Fruit fly (Drosophila melanogaster) whole organism, embryonic: ENCODE data around the gene CG32187.

Experiments
- Adf1 ChIP-seq: fragments of 200-800 bp; sonication (Bioruptor generic); IDR thresholded peaks from 2 replicates; pipeline ENCODE4 v1.3.6; 2022; ENCODE audit warnings: missing biosample characterization, missing genetic modification characterization
- Aef1 ChIP-seq: fragments of 200-800 bp; sonication (Bioruptor generic); IDR thresholded peaks from 3 replicates; pipeline ENCODE4 v1.3.6; 2022; ENCODE audit warnings: missing biosample characterization, missing genetic modification characterization
- B-H1 ChIP-seq: fragments of 200-800 bp; sonication (Bioruptor generic); IDR thresholded peaks from 3 replicates; pipeline ENCODE4 v1.3.6; 2022; ENCODE audit warnings: missing biosample characterization, missing genetic modification characterization
- Bdp1 ChIP-seq: fragments of 200-800 bp; sonication (Bioruptor generic); optimal IDR thresholded peaks from 3 replicates; lab custom pipeline; 2016; ENCODE audit warnings: missing biosample characterization, missing genetic modification characterization
- CG10267 ChIP-seq: fragments of 200-800 bp; sonication (Bioruptor generic); optimal IDR thresholded peaks from 2 replicates; lab custom pipeline; 2018; ENCODE audit warnings: missing biosample characterization, mild to moderate bottlenecking, missing genetic modification characterization, moderate library complexity
- CG10431 ChIP-seq: fragments of 200-800 bp; sonication (Bioruptor generic); optimal IDR thresholded peaks from 3 replicates; lab custom pipeline; 2018; ENCODE audit warnings: missing biosample characterization, mild to moderate bottlenecking, missing genetic modification characterization
- CG10959 ChIP-seq: fragments of 200-800 bp; sonication (Bioruptor generic); IDR thresholded peaks from 2 replicates; pipeline ENCODE4 v1.3.6; 2022; ENCODE audit warnings: missing biosample characterization, missing genetic modification characterization
- CG1647 ChIP-seq: fragments of 200-800 bp; sonication (Bioruptor generic); optimal IDR thresholded peaks from 3 replicates; lab custom pipeline; 2016; ENCODE audit warnings: missing biosample characterization, missing genetic modification characterization
- CG16813 ChIP-seq: fragments of 200-800 bp; sonication (Bioruptor generic); IDR thresholded peaks from 3 replicates; pipeline ENCODE4 v1.3.6; 2022; ENCODE audit warnings: missing biosample characterization, missing genetic modification characterization; ENCODE audit not compliant: partially characterized antibody
- CG17328 ChIP-seq: fragments of 200-800 bp; sonication (Bioruptor generic); IDR thresholded peaks from 2 replicates; pipeline ENCODE4 v1.3.6; 2022; ENCODE audit warnings: missing biosample characterization, missing genetic modification characterization
- CG17829 ChIP-seq: fragments of 200-800 bp; optimal IDR thresholded peaks from 2 replicates; lab custom pipeline; 2019; ENCODE audit warnings: missing biosample characterization, mild to moderate bottlenecking, missing genetic modification characterization, moderate library complexity
- CG2129 ChIP-seq: fragments of 200-800 bp; sonication (Bioruptor generic); IDR thresholded peaks from 2 replicates; pipeline ENCODE4 v1.3.6; 2022; ENCODE audit warnings: missing biosample characterization, missing genetic modification characterization; ENCODE audit not compliant: partially characterized antibody
- CG2199 ChIP-seq: fragments of 200-800 bp; sonication (Bioruptor generic); IDR thresholded peaks from 3 replicates; pipeline ENCODE4 v1.3.6; 2022; ENCODE audit warnings: missing biosample characterization, missing genetic modification characterization
- CG2202 ChIP-seq: fragments of 200-800 bp; sonication (Bioruptor generic); optimal IDR thresholded peaks from 2 replicates; lab custom pipeline; 2018; ENCODE audit warnings: missing biosample characterization, mild to moderate bottlenecking, missing genetic modification characterization
- CG2678 ChIP-seq: fragments of 200-800 bp; sonication (Bioruptor generic); optimal IDR thresholded peaks from 3 replicates; lab custom pipeline; 2019; ENCODE audit warnings: missing biosample characterization, mild to moderate bottlenecking, missing genetic modification characterization, moderate library complexity
- CG2889 ChIP-seq: fragments of 200-800 bp; sonication (Bioruptor generic); IDR thresholded peaks from 3 replicates; pipeline ENCODE4 v1.3.6; 2022; ENCODE audit warnings: missing biosample characterization, missing genetic modification characterization
- CG33213 ChIP-seq: fragments of 200-800 bp; sonication (Bioruptor generic); optimal IDR thresholded peaks from 3 replicates; lab custom pipeline; 2016; ENCODE audit warnings: missing biosample characterization, missing genetic modification characterization
- CG34224 ChIP-seq: fragments of 200-800 bp; sonication (Bioruptor generic); IDR thresholded peaks from 3 replicates; pipeline ENCODE4 v1.3.6; 2022; ENCODE audit warnings: missing biosample characterization, missing genetic modification characterization; ENCODE audit not compliant: partially characterized antibody
- CG3726 ChIP-seq: fragments of 200-800 bp; sonication (Bioruptor generic); IDR thresholded peaks from 3 replicates; pipeline ENCODE4, ENCODE4 v1.3.6; 2022; ENCODE audit warnings: missing biosample characterization, missing genetic modification characterization
- CG4854 ChIP-seq: fragments of 200-800 bp; sonication (Bioruptor generic); optimal IDR thresholded peaks from 2 replicates; lab custom pipeline; 2016; ENCODE audit warnings: missing biosample characterization, missing genetic modification characterization, inconsistent platforms
- CG7372 ChIP-seq: fragments of 200-800 bp; sonication (Bioruptor generic); IDR thresholded peaks from 2 replicates; pipeline ENCODE4 v1.3.6; 2022; ENCODE audit warnings: missing biosample characterization, missing genetic modification characterization
- CG8281 ChIP-seq: fragments of 200-800 bp; sonication (Bioruptor generic); optimal IDR thresholded peaks from 2 replicates; lab custom pipeline; 2018; ENCODE audit warnings: missing biosample characterization, mild to moderate bottlenecking, missing genetic modification characterization, moderate library complexity
- CHES-1-like ChIP-seq: fragments of 200-800 bp; sonication (Bioruptor generic); optimal IDR thresholded peaks from 2 replicates; lab custom pipeline; 2016; ENCODE audit warnings: missing biosample characterization, missing genetic modification characterization
- Dp ChIP-seq: fragments of 200-800 bp; sonication (Bioruptor generic); optimal IDR thresholded peaks from 2 replicates; lab custom pipeline; 2018; ENCODE audit warnings: missing biosample characterization, mild to moderate bottlenecking, missing genetic modification characterization, moderate library complexity
- ERR ChIP-seq: fragments of 200-800 bp; sonication (Bioruptor generic); optimal IDR thresholded peaks from 2 replicates; lab custom pipeline; 2016; ENCODE audit warnings: missing biosample characterization, missing genetic modification characterization
- Fer1 ChIP-seq: fragments of 200-800 bp; sonication (Bioruptor generic); optimal IDR thresholded peaks from 2 replicates; lab custom pipeline; 2017; ENCODE audit warnings: missing biosample characterization, mild to moderate bottlenecking, missing genetic modification characterization
- Gsc ChIP-seq: fragments of 200-800 bp; sonication (Bioruptor generic); IDR thresholded peaks from 2 replicates; pipeline ENCODE4 v1.3.6; 2022; ENCODE audit warnings: missing biosample characterization, missing genetic modification characterization
- HLH4C ChIP-seq: fragments of 200-800 bp; sonication (Bioruptor generic); IDR thresholded peaks from 3 replicates; pipeline ENCODE4 v1.3.6; 2022; ENCODE audit warnings: missing biosample characterization, missing genetic modification characterization; ENCODE audit not compliant: partially characterized antibody
- Hr3 ChIP-seq: fragments of 200-800 bp; sonication (Bioruptor generic); optimal IDR thresholded peaks from 3 replicates; lab custom pipeline; 2016; ENCODE audit warnings: missing biosample characterization, missing genetic modification characterization
- Lim3 ChIP-seq: fragments of 200-800 bp; sonication (Bioruptor generic); IDR thresholded peaks from 2 replicates; pipeline ENCODE4 v1.3.6; 2022; ENCODE audit warnings: missing biosample characterization, missing genetic modification characterization
- Mes4 ChIP-seq: fragments of 200-800 bp; sonication (Bioruptor generic); optimal IDR thresholded peaks from 2 replicates; lab custom pipeline; 2016; ENCODE audit warnings: missing biosample characterization, missing genetic modification characterization
- NFAT ChIP-seq: fragments of 200-800 bp; sonication (Bioruptor generic); IDR thresholded peaks from 2 replicates; pipeline ENCODE4 v1.3.6; 2022; ENCODE audit warnings: missing biosample characterization, missing genetic modification characterization
- Oli ChIP-seq: fragments of 200-800 bp; sonication (Bioruptor generic); optimal IDR thresholded peaks from 2 replicates; lab custom pipeline; 2018; ENCODE audit warnings: missing biosample characterization, mild to moderate bottlenecking, missing genetic modification characterization, moderate library complexity
- Optix ChIP-seq: fragments of 200-800 bp; sonication (Bioruptor generic); IDR thresholded peaks from 3 replicates; pipeline ENCODE4 v1.3.6; 2022; ENCODE audit warnings: missing biosample characterization, missing genetic modification characterization
- PHDP ChIP-seq: fragments of 200-800 bp; sonication (Bioruptor generic); optimal IDR thresholded peaks from 3 replicates; lab custom pipeline; 2018; ENCODE audit warnings: missing biosample characterization, mild to moderate bottlenecking, missing genetic modification characterization, moderate library complexity
- Rfx ChIP-seq: fragments of 200-800 bp; sonication (Bioruptor generic); IDR thresholded peaks from 2 replicates; pipeline ENCODE4 v1.3.6; 2022; ENCODE audit warnings: missing biosample characterization, missing genetic modification characterization
- Sox100B ChIP-seq: fragments of 200-800 bp; sonication (Bioruptor generic); optimal IDR thresholded peaks from 3 replicates; lab custom pipeline; 2018; ENCODE audit warnings: missing biosample characterization, mild to moderate bottlenecking, missing genetic modification characterization
- az2 ChIP-seq: fragments of 200-800 bp; sonication (Bioruptor generic); optimal IDR thresholded peaks from 3 replicates; lab custom pipeline; 2016; ENCODE audit warnings: missing biosample characterization, missing genetic modification characterization
- btn ChIP-seq: fragments of 200-800 bp; sonication (Bioruptor generic); optimal IDR thresholded peaks from 2 replicates; lab custom pipeline; 2016; ENCODE audit warnings: missing biosample characterization, missing genetic modification characterization
- ham ChIP-seq: fragments of 200-800 bp; sonication (Bioruptor generic); IDR thresholded peaks from 2 replicates; pipeline ENCODE4 v1.3.6; 2022; ENCODE audit warnings: missing biosample characterization, missing genetic modification characterization
- hb ChIP-seq: fragments of 200-800 bp; sonication (Bioruptor generic); IDR thresholded peaks from 3 replicates; pipeline ENCODE4 v1.3.6; 2022; ENCODE audit warnings: missing biosample characterization, missing genetic modification characterization; ENCODE audit not compliant: partially characterized antibody
- hbn ChIP-seq: fragments of 200-800 bp; sonication (Bioruptor generic); IDR thresholded peaks from 2 replicates; pipeline ENCODE4 v1.3.6; 2022; ENCODE audit warnings: missing biosample characterization, missing genetic modification characterization; ENCODE audit not compliant: partially characterized antibody
- inv ChIP-seq: fragments of 200-800 bp; sonication (Bioruptor generic); IDR thresholded peaks from 2 replicates; pipeline ENCODE4 v1.3.6; 2022; ENCODE audit warnings: missing biosample characterization, missing genetic modification characterization; ENCODE audit not compliant: partially characterized antibody
- p53 ChIP-seq: fragments of 200-800 bp; sonication (Bioruptor generic); optimal IDR thresholded peaks from 2 replicates; lab custom pipeline; 2016; ENCODE audit warnings: missing biosample characterization, missing genetic modification characterization
- phol ChIP-seq: fragments of 200-800 bp; sonication (Bioruptor generic); optimal IDR thresholded peaks from 3 replicates; lab custom pipeline; 2018; ENCODE audit warnings: missing biosample characterization, mild to moderate bottlenecking, missing genetic modification characterization, moderate library complexity
- pnt ChIP-seq: fragments of 200-800 bp; sonication (Bioruptor generic); optimal IDR thresholded peaks from 3 replicates; lab custom pipeline; 2016; ENCODE audit warnings: missing biosample characterization, missing genetic modification characterization
- ranshi ChIP-seq: fragments of 200-800 bp; sonication (Bioruptor generic); IDR thresholded peaks from 2 replicates; pipeline ENCODE4 v1.3.6; 2022; ENCODE audit warnings: missing biosample characterization, missing genetic modification characterization
- slou ChIP-seq: fragments of 200-800 bp; sonication (Bioruptor generic); optimal IDR thresholded peaks from 3 replicates; lab custom pipeline; 2016; ENCODE audit warnings: missing biosample characterization, missing genetic modification characterization
- z ChIP-seq: fragments of 200-800 bp; sonication (Bioruptor generic); IDR thresholded peaks from 3 replicates; pipeline ENCODE4 v1.3.6; 2022; ENCODE audit warnings: missing biosample characterization, missing genetic modification characterization
- zen2 ChIP-seq: fragments of 200-800 bp; sonication (Bioruptor generic); IDR thresholded peaks from 3 replicates; pipeline ENCODE4 v1.3.6; 2022; ENCODE audit warnings: missing biosample characterization, missing genetic modification characterization; ENCODE audit not compliant: partially characterized antibody

CG32187 gene

DNA sequence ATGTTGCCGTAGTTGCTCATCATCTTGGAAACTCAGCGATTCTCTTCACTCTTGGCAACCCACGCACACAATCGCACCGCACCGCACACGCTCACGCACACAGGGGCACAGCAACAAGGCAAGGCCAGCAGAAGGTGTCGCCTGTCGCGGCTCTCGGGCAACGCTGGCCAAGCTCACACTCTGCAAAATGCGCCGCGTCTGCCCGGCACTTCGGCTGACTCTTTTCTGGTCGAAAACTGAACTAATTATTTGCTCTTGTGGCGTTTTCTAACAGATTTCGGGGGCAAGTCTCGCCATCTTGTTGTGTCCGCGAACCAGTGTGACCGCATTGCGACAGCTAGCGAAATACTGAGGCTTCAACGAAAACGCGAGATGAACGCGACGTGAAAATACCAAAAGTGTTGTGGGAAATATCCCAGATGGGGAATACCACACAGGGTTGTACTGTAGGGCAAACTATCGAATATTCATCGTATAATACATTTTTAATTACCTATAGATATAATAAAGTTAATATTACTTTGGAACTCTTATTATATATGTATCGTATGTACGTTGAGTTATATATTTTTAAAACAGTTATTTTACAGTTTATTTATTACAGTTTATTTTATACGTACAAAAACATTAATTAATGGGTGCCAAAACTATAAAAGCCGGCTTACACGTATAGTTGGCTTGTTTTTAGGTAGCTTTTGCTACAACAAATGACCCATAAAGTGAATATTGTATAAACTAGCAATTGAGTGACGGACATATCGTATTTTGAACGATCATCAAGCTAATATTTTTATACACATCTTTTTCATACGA is 40.2 kb upstream of the CG32187 start, which contains the start of the genes MED19 and CG7430 (continued):
- no peak for TF ChIP-seq CG2129 (GFP tag; lab: Robert Waterston, UW)
- TF ChIP-seq Fer1 (GFP tag; lab: Kevin White, UChicago): peak; percentile 70
- peak; percentile 98 for TF ChIP-seq phol (tag; lab: Kevin White, UChicago)
- no peak for TF ChIP-seq Mes4 (GFP tag; lab: Kevin White, UChicago)
- TF ChIP-seq Hr3: no peak
- TF ChIP-seq hb: no peak
- TF ChIP-seq ERR (GFP tag; lab: Kevin White, UChicago): no peak
- no peak for TF ChIP-seq Gsc (GFP tag; lab: Robert Waterston, UW)
- TF ChIP-seq CG33213 (GFP tag; lab: Kevin White, UChicago): peak; percentile 45
- peak; percentile 63 for TF ChIP-seq CHES-1-like (GFP tag; lab: Kevin White, UChicago)
- no peak for TF ChIP-seq btn
- no peak for TF ChIP-seq CG2199 (GFP tag; lab: Robert Waterston, UW)
- no peak for TF ChIP-seq slou
- peak; percentile 48 for TF ChIP-seq HLH4C (GFP tag; lab: Robert Waterston, UW)
- TF ChIP-seq z: no peak
- no peak for TF ChIP-seq p53 (GFP tag; lab: Kevin White, UChicago)
- peak; percentile 49 for TF ChIP-seq CG16813 (GFP tag; lab: Robert Waterston, UW)
- no peak for TF ChIP-seq az2 (GFP tag; lab: Kevin White, UChicago)
- TF ChIP-seq Oli (tag; lab: Kevin White, UChicago): no peak
- peak; percentile 29 for TF ChIP-seq CG17829 (tag; lab: Kevin White, UChicago)
- TF ChIP-seq CG8281 (tag; lab: Kevin White, UChicago): no peak
- TF ChIP-seq B-H1 (GFP tag; lab: Robert Waterston, UW): no peak
- no peak for TF ChIP-seq CG7372 (GFP tag; lab: Robert Waterston, UW)
- TF ChIP-seq Sox100B: no peak
- peak; percentile 26 for TF ChIP-seq Rfx (GFP tag; lab: Robert Waterston, UW)
- peak; percentile 21 for TF ChIP-seq CG10267
- TF ChIP-seq hbn (GFP tag; lab: Robert Waterston, UW): peak; percentile 59
- no peak for TF ChIP-seq Aef1 (GFP tag; lab: Robert Waterston, UW)
- no peak for TF ChIP-seq CG2202 (tag; lab: Kevin White, UChicago)
- no peak for TF ChIP-seq ham (GFP tag; lab: Robert Waterston, UW)
- TF ChIP-seq Lim3: no peak
- TF ChIP-seq CG3726 (GFP tag; lab: Robert Waterston, UW): no peak
- no peak for TF ChIP-seq CG10959 (GFP tag; lab: Robert Waterston, UW)
- TF ChIP-seq inv (GFP tag; lab: Robert Waterston, UW): 0 out of 2 replicates have a peak, but pooled peaks have one; percentile 11
- no peak for TF ChIP-seq CG2889 (GFP tag; lab: Robert Waterston, UW)
- peak; percentile 33 for TF ChIP-seq CG10431
- no peak for TF ChIP-seq CG4854
- no peak for TF ChIP-seq Optix (GFP tag; lab: Robert Waterston, UW)
- TF ChIP-seq CG17328: 0 out of 2 replicates have a peak, but pooled peaks have one; percentile 7
- peak; percentile 13 for TF ChIP-seq Dp (GFP tag; lab: Kevin White, UChicago)
- TF ChIP-seq pnt (GFP tag; lab: Kevin White, UChicago): no peak
- no peak for TF ChIP-seq ranshi (GFP tag; lab: Robert Waterston, UW)
- TF ChIP-seq Adf1 (GFP tag; lab: Robert Waterston, UW): peak; percentile 36; the same call in 1 of the 2 replicates
- no peak for TF ChIP-seq Bdp1
- TF ChIP-seq NFAT (GFP tag; lab: Robert Waterston, UW): peak; percentile 55
- no peak for TF ChIP-seq CG2678
- no peak for TF ChIP-seq CG1647 (GFP tag; lab: Kevin White, UChicago)
- peak; percentile 23 for TF ChIP-seq PHDP (tag; lab: Kevin White, UChicago)
- TF ChIP-seq zen2 (GFP tag; lab: Robert Waterston, UW): no peak
- peak; percentile 28; the same call in 1 of the 3 replicates for TF ChIP-seq CG34224
